Worm (Caenorhabditis elegans) whole organism, late embryonic: ENCODE results near the gene F18E3.10.
A peak's percentile ranks its signal among the peaks of the same experiment; 100 is the strongest.

Experiments used
- C38D4.7 ChIP-seq: fragments of 200-800 bp; sonication (Bioruptor generic); optimal IDR thresholded peaks from 2 replicates; lab custom pipeline; 2018; ENCODE audit warnings: mild to moderate bottlenecking, missing genetic modification characterization, moderate library complexity, missing compliant biosample characterization
- K02D7.2 ChIP-seq: sonication (generic microtip); optimal IDR thresholded peaks from 2 replicates; lab custom pipeline; 2017; ENCODE audit warnings: mild to moderate bottlenecking, missing genetic modification characterization, missing compliant biosample characterization
- K09A11.1 ChIP-seq: sonication (generic microtip); optimal IDR thresholded peaks from 2 replicates; lab custom pipeline; 2017; ENCODE audit warnings: antibody characterized with exemption, mild to moderate bottlenecking, missing genetic modification characterization, missing compliant biosample characterization; ENCODE audit not compliant: insufficient read depth
- Y22D7AL.16 ChIP-seq: sonication (generic microtip); optimal IDR thresholded peaks from 2 replicates; lab custom pipeline; 2016; ENCODE audit warnings: missing genetic modification characterization, missing compliant biosample characterization
- ceh-18 ChIP-seq: sonication (generic microtip); optimal IDR thresholded peaks from 2 replicates; lab custom pipeline; 2016; ENCODE audit warnings: missing genetic modification characterization, missing compliant biosample characterization
- ceh-19 ChIP-seq: fragments of 200-800 bp; sonication (Bioruptor generic); optimal IDR thresholded peaks from 2 replicates; lab custom pipeline; 2018; ENCODE audit warnings: mild to moderate bottlenecking, missing genetic modification characterization, missing compliant biosample characterization
- ceh-24 ChIP-seq: sonication (generic microtip); optimal IDR thresholded peaks from 2 replicates; lab custom pipeline; 2016; ENCODE audit warnings: mild to moderate bottlenecking, missing genetic modification characterization, missing compliant biosample characterization
- ceh-30 ChIP-seq: fragments of 150-350 bp; optimal IDR thresholded peaks from 2 replicates; lab custom pipeline; 2014; ENCODE audit warnings: missing biosample characterization, missing genetic modification characterization
- ceh-31 ChIP-seq: sonication (generic microtip); optimal IDR thresholded peaks from 2 replicates; lab custom pipeline; 2016; ENCODE audit warnings: missing genetic modification characterization, missing compliant biosample characterization
- ceh-45 ChIP-seq: fragments of 200-800 bp; sonication (Bioruptor generic); IDR thresholded peaks from 2 replicates; pipeline ENCODE4 v1.3.6; 2022; ENCODE audit warnings: missing genetic modification reagents, missing genetic modification characterization, missing compliant biosample characterization
- ceh-6 ChIP-seq: fragments of 200-800 bp; sonication (Bioruptor generic); optimal IDR thresholded peaks from 2 replicates; lab custom pipeline; 2018; ENCODE audit warnings: mild to moderate bottlenecking, missing genetic modification characterization, missing compliant biosample characterization
- ceh-9 ChIP-seq: sonication (generic microtip); optimal IDR thresholded peaks from 2 replicates; lab custom pipeline; 2016; ENCODE audit warnings: mild to moderate bottlenecking, missing genetic modification characterization, inconsistent platforms, missing compliant biosample characterization
- elt-4 ChIP-seq: sonication (generic microtip); optimal IDR thresholded peaks from 2 replicates; lab custom pipeline; 2016; ENCODE audit warnings: missing genetic modification characterization, missing compliant biosample characterization
- ets-4 ChIP-seq: sonication (generic microtip); optimal IDR thresholded peaks from 2 replicates; lab custom pipeline; 2016; ENCODE audit warnings: missing genetic modification characterization, missing compliant biosample characterization
- fax-1 ChIP-seq: sonication (generic microtip); optimal IDR thresholded peaks from 2 replicates; lab custom pipeline; 2016; ENCODE audit warnings: missing genotype, missing genetic modification characterization, missing compliant biosample characterization
- fkh-10 ChIP-seq: fragments of 150-350 bp; optimal IDR thresholded peaks from 2 replicates; lab custom pipeline; 2014; ENCODE audit warnings: missing biosample characterization, missing genetic modification reagents, missing genetic modification characterization
- hlh-13 ChIP-seq: fragments of 200-800 bp; sonication (Bioruptor generic); optimal IDR thresholded peaks from 2 replicates; lab custom pipeline; 2018; ENCODE audit warnings: mild to moderate bottlenecking, missing genetic modification characterization, missing compliant biosample characterization
- hlh-15 ChIP-seq: sonication (generic microtip); optimal IDR thresholded peaks from 2 replicates; lab custom pipeline; 2016; ENCODE audit warnings: missing genetic modification characterization, missing compliant biosample characterization
- hlh-30 ChIP-seq: sonication (generic microtip); optimal IDR thresholded peaks from 2 replicates; lab custom pipeline; 2017; ENCODE audit warnings: antibody characterized with exemption, missing genetic modification characterization, missing compliant biosample characterization; ENCODE audit not compliant: insufficient read depth
- hlh-8 ChIP-seq: sonication (generic microtip); optimal IDR thresholded peaks from 2 replicates; lab custom pipeline; 2016; ENCODE audit warnings: missing genotype, missing genetic modification characterization, missing compliant biosample characterization
- lim-6 ChIP-seq: sonication (generic microtip); optimal IDR thresholded peaks from 2 replicates; lab custom pipeline; 2016; ENCODE audit warnings: missing genetic modification characterization, missing compliant biosample characterization
- madf-2 ChIP-seq: sonication (generic microtip); optimal IDR thresholded peaks from 2 replicates; lab custom pipeline; 2017; ENCODE audit warnings: missing genetic modification characterization, missing compliant biosample characterization
- nhr-11 ChIP-seq: fragments of 150-350 bp; optimal IDR thresholded peaks from 2 replicates; lab custom pipeline; 2014; ENCODE audit warnings: missing biosample characterization, missing genetic modification characterization
- nhr-232 ChIP-seq: sonication (generic microtip); optimal IDR thresholded peaks from 2 replicates; lab custom pipeline; 2016; ENCODE audit warnings: missing genetic modification characterization, missing compliant biosample characterization
- odd-2 ChIP-seq: sonication (generic microtip); optimal IDR thresholded peaks from 2 replicates; lab custom pipeline; 2017; ENCODE audit warnings: antibody characterized with exemption, mild to moderate bottlenecking, missing genetic modification characterization, missing compliant biosample characterization
- pag-3 ChIP-seq: sonication (generic microtip); optimal IDR thresholded peaks from 2 replicates; lab custom pipeline; 2016; ENCODE audit warnings: missing compliant biosample characterization, missing genetic modification characterization, borderline replicate concordance
- pat-9 ChIP-seq: fragments of 200-800 bp; sonication (Bioruptor generic); optimal IDR thresholded peaks from 2 replicates; lab custom pipeline; 2018; ENCODE audit warnings: mild to moderate bottlenecking, missing genetic modification characterization, moderate library complexity, missing compliant biosample characterization
- pax-1 ChIP-seq: fragments of 150-350 bp; optimal IDR thresholded peaks from 2 replicates; lab custom pipeline; 2014; ENCODE audit warnings: missing biosample characterization, missing genetic modification characterization
- pha-2 ChIP-seq: sonication (generic microtip); optimal IDR thresholded peaks from 2 replicates; lab custom pipeline; 2017; ENCODE audit warnings: mild to moderate bottlenecking, missing genetic modification characterization, missing compliant biosample characterization
- pha-4 ChIP-seq: fragments of 150-350 bp; optimal IDR thresholded peaks from 2 replicates; lab custom pipeline; 2018; ENCODE audit warnings: missing biosample characterization, missing genetic modification reagents, missing genetic modification characterization
- rnt-1 ChIP-seq: sonication (generic microtip); optimal IDR thresholded peaks from 2 replicates; lab custom pipeline; 2016; ENCODE audit warnings: missing genetic modification characterization, missing compliant biosample characterization
- sdc-2 ChIP-seq: sonication (generic microtip); optimal IDR thresholded peaks from 2 replicates; lab custom pipeline; 2016; ENCODE audit warnings: missing genotype, missing genetic modification characterization, missing compliant biosample characterization
- sox-4 ChIP-seq: sonication (generic microtip); optimal IDR thresholded peaks from 2 replicates; lab custom pipeline; 2017; ENCODE audit warnings: mild to moderate bottlenecking, missing genetic modification characterization, inconsistent platforms, missing compliant biosample characterization
- syd-9 ChIP-seq: sonication (generic microtip); optimal IDR thresholded peaks from 2 replicates; lab custom pipeline; 2016; ENCODE audit warnings: mild to moderate bottlenecking, missing genetic modification characterization, moderate library complexity, missing compliant biosample characterization
- tbx-2 ChIP-seq: sonication (generic microtip); optimal IDR thresholded peaks from 2 replicates; lab custom pipeline; 2016; ENCODE audit warnings: missing genetic modification characterization, missing compliant biosample characterization
- tbx-7 ChIP-seq: sonication (generic microtip); optimal IDR thresholded peaks from 2 replicates; lab custom pipeline; 2016; ENCODE audit warnings: missing genotype, missing genetic modification characterization, missing compliant biosample characterization
- unc-3 ChIP-seq, 2 experiments: fragments of 200-800 bp in 1 of 2; sonication (Bioruptor generic) in 1 of 2; sonication (generic microtip) in 1 of 2; conservative IDR thresholded peaks in 1 of 2; optimal IDR thresholded peaks in 1 of 2; 2 replicates each; pipeline versions ENCODE4 v1.3.6 to Lab custom; 2016 to 2022; ENCODE audit warnings: missing compliant biosample characterization in 2 of 2, missing genetic modification characterization in 2 of 2, missing genetic modification reagents in 1 of 2
- unc-55 ChIP-seq: sonication (generic microtip); optimal IDR thresholded peaks from 2 replicates; lab custom pipeline; 2017; ENCODE audit warnings: missing biosample characterization, missing genetic modification reagents, missing genetic modification characterization
- zip-5 ChIP-seq: sonication (generic microtip); optimal IDR thresholded peaks from 2 replicates; lab custom pipeline; 2016; ENCODE audit warnings: missing genetic modification characterization, missing compliant biosample characterization
- ztf-16 ChIP-seq: sonication (generic microtip); optimal IDR thresholded peaks from 2 replicates; lab custom pipeline; 2017; ENCODE audit warnings: missing genetic modification characterization, missing compliant biosample characterization

F18E3.10 gene

ce11 chrV:7436911-7437310 is 12.7 kb upstream of the F18E3.10 start:
- TF ChIP-seq ceh-31 (tag; lab: Kevin White, UChicago) = no peak
- TF ChIP-seq odd-2 (tag; lab: Kevin White, UChicago) = no peak
- TF ChIP-seq pha-2 (tag; lab: Kevin White, UChicago) = no peak
- no peak for TF ChIP-seq ceh-24 (tag; lab: Kevin White, UChicago)
- TF ChIP-seq lim-6 (tag; lab: Kevin White, UChicago) = no peak
- no peak for TF ChIP-seq hlh-13
- TF ChIP-seq K02D7.2 = no peak
- TF ChIP-seq hlh-30 = no peak
- TF ChIP-seq unc-3 (GFP tag; conservative IDR thresholded peaks at IDR 0.05; lab: Robert Waterston, UW) = no peak
- no peak for TF ChIP-seq unc-3 (tag; optimal IDR thresholded peaks at IDR 0.05; lab: Kevin White, UChicago)
- no peak for TF ChIP-seq hlh-8 (tag; lab: Kevin White, UChicago)
- TF ChIP-seq pax-1 (tag; lab: Kevin White, UChicago) = no peak

ce11 chrV:7436509-7436908 is 12.3 kb upstream of the F18E3.10 start:
- TF ChIP-seq sdc-2 (tag; lab: Kevin White, UChicago) (no peak), fkh-10 (GFP tag; lab: Kevin White, UChicago) (no peak), Y22D7AL.16 (tag; lab: Kevin White, UChicago) (no peak), elt-4 (tag; lab: Kevin White, UChicago) (no peak)

- TF ChIP-seq sdc-2 (tag; lab: Kevin White, UChicago) (no peak), ceh-9 (no peak), fkh-10 (GFP tag; lab: Kevin White, UChicago) (no peak), ztf-16 (tag; lab: Kevin White, UChicago) (no peak), hlh-15 (tag; lab: Kevin White, UChicago) (no peak), sox-4 (tag; lab: Kevin White, UChicago) (no peak), ceh-45 (no peak), pag-3 (tag; lab: Kevin White, UChicago) (no peak), tbx-2 (no peak)
Measured at ce11 chrV:7435376-7436204, 11.4 kb upstream of the F18E3.10 start, which contains the start of the genes ddo-2 and F25E5.8. ddo-2 (minus strand) TSS chrV:7435705. F25E5.8 (plus strand) TSS chrV:7435930.

- TF ChIP-seq ceh-45 = no peak
- TF ChIP-seq unc-55 = peak; percentile 19
- TF ChIP-seq rnt-1 = no peak
- TF ChIP-seq C38D4.7 (GFP tag; lab: Kevin White, UChicago) = no peak
- TF ChIP-seq ceh-6 (GFP tag; lab: Kevin White, UChicago) = no peak
Measured at ce11 chrV:7434805-7435363, 10.6 kb upstream of the F18E3.10 start.

- no peak for TF ChIP-seq ets-4
- no peak for TF ChIP-seq ceh-6 (GFP tag; lab: Kevin White, UChicago)
- TF ChIP-seq K09A11.1 (tag; lab: Kevin White, UChicago) = no peak
- no peak for TF ChIP-seq odd-2 (tag; lab: Kevin White, UChicago)
- TF ChIP-seq pat-9 (tag; lab: Kevin White, UChicago) = no peak
- TF ChIP-seq ceh-30 (tag; lab: Kevin White, UChicago) = no peak
- no peak for TF ChIP-seq syd-9
- TF ChIP-seq zip-5 (tag; lab: Kevin White, UChicago) = no peak
- no peak for TF ChIP-seq nhr-11 (tag; lab: Kevin White, UChicago)
- TF ChIP-seq tbx-7 (tag; lab: Kevin White, UChicago) = no peak
- no peak for TF ChIP-seq pha-4 (tag; lab: Kevin White, UChicago)
- TF ChIP-seq ceh-19 (GFP tag; lab: Kevin White, UChicago) = no peak
- TF ChIP-seq unc-3 (GFP tag; conservative IDR thresholded peaks at IDR 0.05; lab: Robert Waterston, UW) = no peak
- no peak for TF ChIP-seq unc-3 (tag; optimal IDR thresholded peaks at IDR 0.05; lab: Kevin White, UChicago)
- TF ChIP-seq fax-1 (tag; lab: Kevin White, UChicago) = no peak
- no peak for TF ChIP-seq ceh-18 (tag; lab: Kevin White, UChicago)
- no peak for TF ChIP-seq nhr-232
- no peak for TF ChIP-seq madf-2 (tag; lab: Kevin White, UChicago)
- no peak for TF ChIP-seq ceh-45
- TF ChIP-seq pha-2 (tag; lab: Kevin White, UChicago) = no peak
- TF ChIP-seq tbx-2 = no peak
Measured at ce11 chrV:7432441-7433146, 8.4 kb upstream of the F18E3.10 start.
